Fruit fly (Drosophila melanogaster) whole organism, pupa: ENCODE measurements around the gene CG16710.

Source experiments
- CG8301 ChIP-seq: fragments of 200-800 bp; sonication (Bioruptor generic); optimal IDR thresholded peaks from 2 replicates; lab custom pipeline; 2018; ENCODE audit warnings: missing biosample characterization, mild to moderate bottlenecking, missing genetic modification characterization
- CG9948 ChIP-seq: fragments of 200-800 bp; sonication (Bioruptor generic); optimal IDR thresholded peaks from 2 replicates; lab custom pipeline; 2018; ENCODE audit warnings: missing biosample characterization, mild to moderate bottlenecking, missing genetic modification characterization, moderate library complexity
- Ets98B ChIP-seq: fragments of 200-800 bp; sonication (Bioruptor generic); IDR thresholded peaks from 2 replicates; pipeline ENCODE4 v1.3.6; 2022; ENCODE audit warnings: missing biosample characterization, missing genetic modification characterization
- Snoo ChIP-seq: fragments of 200-800 bp; sonication (Bioruptor generic); optimal IDR thresholded peaks from 3 replicates; lab custom pipeline; 2017; ENCODE audit warnings: missing biosample characterization, mild to moderate bottlenecking, missing genetic modification characterization, inconsistent platforms

dm6 chr3R:23702461-23702860, 20.2 kb downstream of the CG16710 start, which contains the start of gene Qsox4:
- TF ChIP-seq Ets98B: no peak
- no peak for TF ChIP-seq CG8301 (tag; lab: Kevin White, UChicago)
- TF ChIP-seq CG9948 (tag; lab: Kevin White, UChicago): no peak
- no peak for TF ChIP-seq Snoo (tag; lab: Kevin White, UChicago)
